Worm (Caenorhabditis elegans): ENCODE measurements around the gene rab-6.2.

Gene rab-6.2

ce11 chrX:17217050-17217813 is 5.0 kb upstream of the rab-6.2 start, which contains the start of gene acdh-7:
Gene acdh-7 (minus strand): TSS chrX:17217105.
- TF ChIP-seq ama-1 (optimal IDR thresholded peaks at IDR 0.05) (no peak), ceh-36 (tag; optimal IDR thresholded peaks at IDR 0.05) (peak; percentile 21)

ce11 chrX:17227376-17227775 is 5.1 kb downstream of the rab-6.2 start:
- TF ChIP-seq hmg-4 (GFP tag; optimal IDR thresholded peaks at IDR 0.05) = no peak
- TF ChIP-seq B0310.2 (tag; optimal IDR thresholded peaks at IDR 0.05) = no peak
- no peak for TF ChIP-seq scrt-1 (GFP tag; IDR thresholded peaks at IDR 0.05)
- TF ChIP-seq pes-1 (GFP tag; IDR thresholded peaks at IDR 0.05) = no peak

ce11 chrX:17230108-17230507 is 7.8 kb downstream of the rab-6.2 start, which contains the start of gene T25G12.6:
Gene T25G12.6 (minus strand): TSS chrX:17230208.
- no peak for TF ChIP-seq ets-7 (tag; optimal IDR thresholded peaks at IDR 0.05)

ce11 chrX:17231348-17231747 is 9.1 kb downstream of the rab-6.2 start, which contains the start of gene T25G12.3:
Gene T25G12.3 (plus strand): TSS chrX:17231648.
- TF ChIP-seq hnd-1 (tag; optimal IDR thresholded peaks at IDR 0.05) = no peak
- no peak for TF ChIP-seq sea-1 (GFP tag; conservative IDR thresholded peaks at IDR 0.05)
- no peak for TF ChIP-seq ama-1 (optimal IDR thresholded peaks at IDR 0.05)

- TF ChIP-seq ceh-13 (GFP tag; optimal IDR thresholded peaks at IDR 0.05) (no peak), ama-1 (optimal IDR thresholded peaks at IDR 0.05) (no peak)
These were observed 12.7 kb downstream of the rab-6.2 start for ce11 chrX:17234988-17235387.

- TF ChIP-seq aly-1 (tag; optimal IDR thresholded peaks at IDR 0.05) (no peak), pes-1 (GFP tag; IDR thresholded peaks at IDR 0.05) (no peak), F13C5.2 (tag; optimal IDR thresholded peaks at IDR 0.05) (no peak), ceh-36 (tag; optimal IDR thresholded peaks at IDR 0.05) (no peak), hmbx-1 (tag; optimal IDR thresholded peaks at IDR 0.05) (no peak), hmg-4 (GFP tag; optimal IDR thresholded peaks at IDR 0.05) (no peak), hnd-1 (tag; optimal IDR thresholded peaks at IDR 0.05) (no peak), sea-1 (GFP tag; conservative IDR thresholded peaks at IDR 0.05) (no peak), ama-1 (optimal IDR thresholded peaks at IDR 0.05) (no peak), tra-4 (tag; optimal IDR thresholded peaks at IDR 0.05) (no peak), flt-1 (GFP tag; IDR thresholded peaks at IDR 0.05) (no peak)
These were observed 13.7 kb downstream of the rab-6.2 start, which contains the start of gene dhs-30 for ce11 chrX:17235749-17236561. Gene dhs-30 (minus strand): TSS chrX:17235838.

- TF ChIP-seq ceh-13 (GFP tag; optimal IDR thresholded peaks at IDR 0.05) (no peak), ets-7 (tag; optimal IDR thresholded peaks at IDR 0.05) (no peak), hmg-4 (GFP tag; optimal IDR thresholded peaks at IDR 0.05) (no peak), flt-1 (GFP tag; IDR thresholded peaks at IDR 0.05) (no peak), scrt-1 (GFP tag; IDR thresholded peaks at IDR 0.05) (no peak), sea-1 (GFP tag; conservative IDR thresholded peaks at IDR 0.05) (no peak), tra-4 (tag; optimal IDR thresholded peaks at IDR 0.05) (no peak), ceh-36 (tag; optimal IDR thresholded peaks at IDR 0.05) (no peak), hnd-1 (tag; optimal IDR thresholded peaks at IDR 0.05) (no peak), tbx-37 (GFP tag; conservative IDR thresholded peaks at IDR 0.05) (no peak), ama-1 (optimal IDR thresholded peaks at IDR 0.05) (no peak), hmbx-1 (tag; optimal IDR thresholded peaks at IDR 0.05) (no peak), tbx-11 (GFP tag; IDR thresholded peaks at IDR 0.05) (no peak), F13C5.2 (tag; optimal IDR thresholded peaks at IDR 0.05) (no peak)
These were observed 15.2 kb downstream of the rab-6.2 start, which contains the start of gene T25G12.11 for ce11 chrX:17237439-17237838. Gene T25G12.11 (minus strand): TSS chrX:17237539.

ce11 chrX:17243053-17243452 is 20.8 kb downstream of the rab-6.2 start, which contains the start of gene T25G12.13:
Gene T25G12.13 (plus strand): TSS chrX:17243353.
- TF ChIP-seq ceh-13 (GFP tag; optimal IDR thresholded peaks at IDR 0.05) (no peak), ceh-36 (tag; optimal IDR thresholded peaks at IDR 0.05) (no peak), B0310.2 (tag; optimal IDR thresholded peaks at IDR 0.05) (no peak), ama-1 (optimal IDR thresholded peaks at IDR 0.05) (no peak), ets-7 (tag; optimal IDR thresholded peaks at IDR 0.05) (no peak), tbx-37 (GFP tag; conservative IDR thresholded peaks at IDR 0.05) (no peak), hnd-1 (tag; optimal IDR thresholded peaks at IDR 0.05) (no peak), tra-4 (tag; optimal IDR thresholded peaks at IDR 0.05) (no peak), sea-1 (GFP tag; conservative IDR thresholded peaks at IDR 0.05) (no peak), aly-1 (tag; optimal IDR thresholded peaks at IDR 0.05) (no peak)

ce11 chrX:17247260-17247659 is 25.0 kb downstream of the rab-6.2 start:
- no peak for TF ChIP-seq ceh-36 (tag; optimal IDR thresholded peaks at IDR 0.05)
- TF ChIP-seq aly-1 (tag; optimal IDR thresholded peaks at IDR 0.05) = no peak

Measured in whole organism, early embryonic.